Worm (Caenorhabditis elegans): Measurements from ENCODE around the gene EEED8.2.

DNA sequence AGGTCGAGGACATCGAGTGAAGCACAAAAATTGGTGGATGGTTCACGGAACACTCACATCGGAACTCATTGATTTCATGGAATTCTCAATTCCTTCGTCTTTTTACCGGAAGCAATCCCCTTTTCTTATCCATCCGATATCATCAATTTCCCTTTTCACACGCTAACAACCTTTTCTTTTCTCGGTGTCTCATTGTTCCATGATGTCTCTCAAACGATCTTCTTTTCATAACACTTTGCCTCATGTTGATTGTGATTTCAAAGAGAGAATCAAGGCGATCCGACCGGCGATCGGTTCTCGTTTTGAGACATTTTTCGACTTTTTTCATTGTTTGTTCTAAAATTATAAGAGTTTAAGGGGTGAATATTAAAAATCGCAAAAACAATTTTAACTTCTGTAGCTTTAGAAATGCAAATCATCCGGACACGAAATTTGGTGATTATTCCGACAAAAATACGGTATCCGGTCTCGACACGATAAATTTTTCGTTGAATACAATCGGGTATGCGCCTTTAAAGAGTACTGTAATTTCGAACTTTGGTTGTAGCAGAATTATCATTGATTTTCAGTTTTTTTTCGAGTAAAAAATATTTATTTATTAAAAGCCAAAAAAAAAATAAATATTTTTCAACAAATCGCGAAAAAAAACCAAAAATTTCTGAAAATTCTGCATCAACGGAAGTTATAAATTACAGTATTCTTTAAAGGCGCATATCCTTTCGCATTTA, 42.3 kb downstream of the EEED8.2 start:
- TF ChIP-seq nhr-6 (tag; optimal IDR thresholded peaks at IDR 0.05) (no peak), lin-39 (tag; optimal IDR thresholded peaks at IDR 0.05) (no peak), F49E8.2 (tag; optimal IDR thresholded peaks at IDR 0.05; ENCODE audit: borderline replicate concordance) (no peak), pha-4 (GFP tag; IDR thresholded peaks at IDR 0.05) (no peak), pha-4 (tag; optimal IDR thresholded peaks at IDR 0.05) (no peak), daf-12 (tag; optimal IDR thresholded peaks at IDR 0.05) (no peak), nhr-237 (tag; optimal IDR thresholded peaks at IDR 0.05) (no peak), ztf-7 (tag; optimal IDR thresholded peaks at IDR 0.05) (no peak), ces-1 (GFP tag; optimal IDR thresholded peaks at IDR 0.05) (no peak), unc-39 (tag; optimal IDR thresholded peaks at IDR 0.05) (no peak), mxl-2 (GFP tag; conservative IDR thresholded peaks at IDR 0.05) (no peak)

Data from whole organism, L4 larva.